Worm (Caenorhabditis elegans): ENCODE data around the gene cpg-20.

cpg-20 gene

DNA sequence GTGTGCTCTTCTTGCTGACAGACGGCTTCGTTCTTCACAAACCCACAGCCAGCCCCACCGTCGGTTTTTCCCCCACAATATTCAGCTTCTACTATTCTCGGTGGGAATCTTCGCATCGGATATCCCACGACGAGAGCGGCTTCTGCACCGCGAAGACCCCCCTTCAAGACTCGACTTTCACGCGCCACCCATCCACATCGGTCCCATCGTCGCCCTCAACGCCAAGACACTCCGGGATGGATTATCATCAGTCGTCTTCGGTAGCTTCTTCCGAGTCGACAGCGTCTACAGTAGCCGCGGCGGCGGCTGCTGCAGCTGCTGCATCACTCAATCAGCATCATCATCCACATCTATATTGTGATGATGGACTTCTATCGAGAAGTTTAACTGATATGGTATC lies 28.4 kb upstream of the cpg-20 start:
- no peak for TF ChIP-seq snpc-4 (tag; optimal IDR thresholded peaks at IDR 0.05)
- no peak for TF ChIP-seq elt-3 (tag; optimal IDR thresholded peaks at IDR 0.05)
- TF ChIP-seq ham-2 (GFP tag; optimal IDR thresholded peaks at IDR 0.05) = no peak
- TF ChIP-seq nhr-237 (tag; optimal IDR thresholded peaks at IDR 0.05) = no peak
- no peak for TF ChIP-seq tbx-8 (GFP tag; optimal IDR thresholded peaks at IDR 0.05)
- TF ChIP-seq mab-5 (tag; optimal IDR thresholded peaks at IDR 0.05) = no peak
- TF ChIP-seq ces-1 (GFP tag; optimal IDR thresholded peaks at IDR 0.05) = no peak
- TF ChIP-seq unc-62 (GFP tag; optimal IDR thresholded peaks at IDR 0.05) = no peak
- no peak for TF ChIP-seq cnd-1 (tag; optimal IDR thresholded peaks at IDR 0.05)
- no peak for TF ChIP-seq bed-3 (GFP tag; optimal IDR thresholded peaks at IDR 0.05)
- no peak for TF ChIP-seq M03D4.4 (tag; optimal IDR thresholded peaks at IDR 0.05)
- TF ChIP-seq nhr-12 (tag; optimal IDR thresholded peaks at IDR 0.05) = no peak
- no peak for TF ChIP-seq hlh-1 (tag; optimal IDR thresholded peaks at IDR 0.05)
- TF ChIP-seq mls-2 (tag; optimal IDR thresholded peaks at IDR 0.05) = no peak
- no peak for TF ChIP-seq sem-2 (GFP tag; optimal IDR thresholded peaks at IDR 0.05)
- TF ChIP-seq nhr-2 (tag; optimal IDR thresholded peaks at IDR 0.05) = no peak
- no peak for TF ChIP-seq drap-1 (GFP tag; optimal IDR thresholded peaks at IDR 0.05)
- no peak for TF ChIP-seq elt-1 (tag; optimal IDR thresholded peaks at IDR 0.05; ENCODE audit: borderline replicate concordance, insufficient read depth)
- no peak for TF ChIP-seq zip-8 (tag; optimal IDR thresholded peaks at IDR 0.05)

DNA sequence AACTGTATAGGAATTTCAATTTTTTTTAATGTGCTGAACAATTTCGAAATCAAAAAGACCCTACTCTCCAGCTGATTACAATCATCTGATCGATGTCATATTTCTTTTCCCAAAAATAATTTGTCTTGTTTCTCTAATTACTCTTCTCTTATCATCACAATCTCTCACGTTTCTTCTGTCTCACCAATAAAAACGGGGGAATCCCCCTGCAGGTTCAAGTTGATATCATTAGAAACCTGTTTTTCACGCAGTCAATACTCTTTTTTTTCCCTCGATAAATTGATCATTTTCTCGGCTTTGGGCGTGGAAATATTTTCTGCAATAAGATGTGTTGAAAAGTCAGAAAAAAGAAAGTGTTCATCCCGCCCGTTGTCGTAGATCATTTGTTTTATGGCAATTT lies 23.7 kb upstream of the cpg-20 start:
- no peak for TF ChIP-seq nhr-76 (tag; optimal IDR thresholded peaks at IDR 0.05)
- TF ChIP-seq sptf-1 (tag; optimal IDR thresholded peaks at IDR 0.05) = no peak
- no peak for TF ChIP-seq ceh-83 (GFP tag; optimal IDR thresholded peaks at IDR 0.05)
- TF ChIP-seq unc-120 (tag; optimal IDR thresholded peaks at IDR 0.05; ENCODE audit: poor library complexity, severe bottlenecking) = no peak
- TF ChIP-seq nhr-28 (tag; optimal IDR thresholded peaks at IDR 0.05) = no peak
- TF ChIP-seq lsy-2 (tag; optimal IDR thresholded peaks at IDR 0.05) = no peak
- TF ChIP-seq bed-3 (GFP tag; optimal IDR thresholded peaks at IDR 0.05) = no peak
- TF ChIP-seq lin-13 (tag; optimal IDR thresholded peaks at IDR 0.05) = no peak
- TF ChIP-seq unc-39 (tag; optimal IDR thresholded peaks at IDR 0.05) = no peak
- TF ChIP-seq ham-2 (GFP tag; optimal IDR thresholded peaks at IDR 0.05) = no peak
- TF ChIP-seq tbx-8 (GFP tag; optimal IDR thresholded peaks at IDR 0.05) = no peak
- no peak for TF ChIP-seq drap-1 (GFP tag; optimal IDR thresholded peaks at IDR 0.05)
- TF ChIP-seq cnd-1 (tag; optimal IDR thresholded peaks at IDR 0.05) = no peak
- no peak for TF ChIP-seq nhr-12 (tag; optimal IDR thresholded peaks at IDR 0.05)
- no peak for TF ChIP-seq unc-62 (GFP tag; optimal IDR thresholded peaks at IDR 0.05)
- no peak for TF ChIP-seq flh-1 (GFP tag; optimal IDR thresholded peaks at IDR 0.05)

DNA sequence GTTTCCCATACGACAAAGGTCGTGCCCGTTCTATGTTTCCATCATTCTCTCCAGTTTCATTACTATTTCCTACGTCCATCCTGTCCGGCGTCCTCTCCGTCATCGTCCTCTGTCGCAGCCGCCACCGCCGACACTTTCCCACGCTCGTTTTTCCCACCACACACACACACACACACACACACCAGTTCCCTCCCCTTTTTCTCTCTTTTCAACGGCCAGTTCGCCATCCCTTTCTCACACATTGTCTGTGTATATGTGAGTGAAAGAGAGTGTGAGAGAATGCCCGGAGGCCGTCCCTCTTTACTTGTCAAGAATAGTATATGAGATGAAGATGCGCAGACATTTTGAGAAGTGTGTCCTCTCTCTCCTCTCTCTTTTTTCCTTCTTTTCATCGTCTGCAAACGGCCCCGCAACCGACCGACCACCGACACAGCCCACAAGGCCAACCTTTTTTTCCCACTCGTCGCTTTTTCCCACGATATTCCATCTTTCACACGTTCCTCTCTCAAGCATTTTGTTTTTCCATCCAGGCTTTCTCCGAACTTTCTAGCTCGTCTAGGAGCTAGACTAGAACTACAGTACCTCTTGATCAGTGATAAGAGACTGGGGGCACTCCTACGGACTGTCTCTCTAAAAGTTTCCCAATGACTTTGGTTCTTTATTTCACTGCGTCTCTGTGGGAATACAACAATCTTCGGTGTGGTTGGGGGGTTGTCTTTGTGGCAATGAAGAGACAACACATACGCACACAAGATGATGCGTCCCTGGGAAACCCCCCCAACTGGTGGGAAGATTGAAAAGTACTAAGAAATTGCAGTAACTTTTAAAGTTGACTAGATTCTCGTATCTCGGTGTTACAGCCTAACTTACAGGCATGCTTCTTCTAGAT lies 21.3 kb upstream of the cpg-20 start:
- no peak for TF ChIP-seq ceh-39 (tag; optimal IDR thresholded peaks at IDR 0.05)
- TF ChIP-seq snpc-4 (tag; optimal IDR thresholded peaks at IDR 0.05) = no peak
- peak; percentile 9 for TF ChIP-seq elt-1 (tag; optimal IDR thresholded peaks at IDR 0.05; ENCODE audit: borderline replicate concordance, insufficient read depth)
- TF ChIP-seq ceh-83 (GFP tag; optimal IDR thresholded peaks at IDR 0.05) = no peak
- TF ChIP-seq ztf-11 (tag; optimal IDR thresholded peaks at IDR 0.05) = no peak
- no peak for TF ChIP-seq ham-2 (GFP tag; optimal IDR thresholded peaks at IDR 0.05)
- TF ChIP-seq drap-1 (GFP tag; optimal IDR thresholded peaks at IDR 0.05) = peak; percentile 59
- no peak for TF ChIP-seq lsy-2 (tag; optimal IDR thresholded peaks at IDR 0.05)
- TF ChIP-seq unc-120 (tag; optimal IDR thresholded peaks at IDR 0.05; ENCODE audit: poor library complexity, severe bottlenecking) = peak; percentile 77
- peak; percentile 69 for TF ChIP-seq tbx-8 (GFP tag; optimal IDR thresholded peaks at IDR 0.05)
- no peak for TF ChIP-seq unc-39 (tag; optimal IDR thresholded peaks at IDR 0.05)
- peak; percentile 52 for TF ChIP-seq mls-2 (tag; optimal IDR thresholded peaks at IDR 0.05)
- TF ChIP-seq elt-3 (tag; optimal IDR thresholded peaks at IDR 0.05) = no peak
- TF ChIP-seq cnd-1 (tag; optimal IDR thresholded peaks at IDR 0.05) = peak; percentile 40
- TF ChIP-seq sem-2 (GFP tag; optimal IDR thresholded peaks at IDR 0.05) = peak; percentile 5
- TF ChIP-seq nhr-28 (tag; optimal IDR thresholded peaks at IDR 0.05) = no peak
- peak; percentile 73 for TF ChIP-seq sptf-1 (tag; optimal IDR thresholded peaks at IDR 0.05)
- no peak for TF ChIP-seq lin-32 (GFP tag; optimal IDR thresholded peaks at IDR 0.05)
- TF ChIP-seq bed-3 (GFP tag; optimal IDR thresholded peaks at IDR 0.05) = no peak
- TF ChIP-seq nhr-76 (tag; optimal IDR thresholded peaks at IDR 0.05) = no peak
- TF ChIP-seq ceh-43 (GFP tag; optimal IDR thresholded peaks at IDR 0.05) = no peak
- no peak for TF ChIP-seq pha-4 (tag; optimal IDR thresholded peaks at IDR 0.05)
- TF ChIP-seq mep-1 (tag; optimal IDR thresholded peaks at IDR 0.05) = peak; percentile 56
- TF ChIP-seq mab-5 (tag; optimal IDR thresholded peaks at IDR 0.05) = no peak
- no peak for TF ChIP-seq lin-13 (tag; optimal IDR thresholded peaks at IDR 0.05)
- TF ChIP-seq unc-62 (GFP tag; optimal IDR thresholded peaks at IDR 0.05) = peak; percentile 91
- TF ChIP-seq hlh-1 (tag; optimal IDR thresholded peaks at IDR 0.05) = peak; percentile 57
- TF ChIP-seq flh-1 (GFP tag; optimal IDR thresholded peaks at IDR 0.05) = no peak
- no peak for TF ChIP-seq zip-8 (tag; optimal IDR thresholded peaks at IDR 0.05)
- peak; percentile 37 for TF ChIP-seq blmp-1 (tag; optimal IDR thresholded peaks at IDR 0.05)
- peak; percentile 66 for TF ChIP-seq M03D4.4 (tag; optimal IDR thresholded peaks at IDR 0.05)
- peak; percentile 42 for TF ChIP-seq ces-1 (GFP tag; optimal IDR thresholded peaks at IDR 0.05)
- TF ChIP-seq nhr-237 (tag; optimal IDR thresholded peaks at IDR 0.05) = peak; percentile 19
- peak; percentile 69 for TF ChIP-seq nhr-2 (tag; optimal IDR thresholded peaks at IDR 0.05)
- no peak for TF ChIP-seq nhr-12 (tag; optimal IDR thresholded peaks at IDR 0.05)

Measured in whole organism, mixed stage, embryonic.